Fruit fly (Drosophila melanogaster): ENCODE measurements around the gene Ugt37A1.

The Ugt37A1 gene

dm6 chr2L:20327375-20327774 lies 46.5 kb downstream of the Ugt37A1 start (continued):
- TF ChIP-seq amos (GFP tag; IDR thresholded peaks at IDR 0.05; ENCODE audit: partially characterized antibody) (no peak), CG11247 (GFP tag; IDR thresholded peaks at IDR 0.05) (no peak), NfI (GFP tag; optimal IDR thresholded peaks at IDR 0.05) (no peak), Side (GFP tag; optimal IDR thresholded peaks at IDR 0.05) (no peak), jing (GFP tag; optimal IDR thresholded peaks at IDR 0.05) (no peak), CG3281 (GFP tag; optimal IDR thresholded peaks at IDR 0.05) (no peak), CG4820 (GFP tag; optimal IDR thresholded peaks at IDR 0.05) (no peak), Xbp1 (GFP tag; optimal IDR thresholded peaks at IDR 0.05) (no peak), Ada2b (GFP tag; IDR thresholded peaks at IDR 0.05) (no peak), Oli (tag; optimal IDR thresholded peaks at IDR 0.05) (no peak), CG31441 (GFP tag; IDR thresholded peaks at IDR 0.05) (no peak), CG8359 (GFP tag; optimal IDR thresholded peaks at IDR 0.05; ENCODE audit: borderline replicate concordance) (no peak), oc (tag; optimal IDR thresholded peaks at IDR 0.05) (peak; percentile 37), Hey (tag; optimal IDR thresholded peaks at IDR 0.05) (no peak), CG9437 (GFP tag; optimal IDR thresholded peaks at IDR 0.05) (no peak), CG10565 (GFP tag; optimal IDR thresholded peaks at IDR 0.05) (no peak), HLH3B (GFP tag; IDR thresholded peaks at IDR 0.05) (no peak), exex (tag; optimal IDR thresholded peaks at IDR 0.05) (no peak), CG7271 (tag; optimal IDR thresholded peaks at IDR 0.05) (no peak), fd96Cb (tag; optimal IDR thresholded peaks at IDR 0.05) (no peak), Doc3 (GFP tag; IDR thresholded peaks at IDR 0.05; ENCODE audit: partially characterized antibody) (no peak), dimm (GFP tag; IDR thresholded peaks at IDR 0.05) (no peak), Max (GFP tag; optimal IDR thresholded peaks at IDR 0.05) (no peak), slbo (GFP tag; IDR thresholded peaks at IDR 0.05) (no peak), ttk (GFP tag; IDR thresholded peaks at IDR 0.05) (no peak), Aef1 (GFP tag; IDR thresholded peaks at IDR 0.05) (no peak), Hr3 (GFP tag; optimal IDR thresholded peaks at IDR 0.05) (no peak), Mrtf (GFP tag; IDR thresholded peaks at IDR 0.05) (no peak), CG14965 (GFP tag; optimal IDR thresholded peaks at IDR 0.05; ENCODE audit: borderline replicate concordance) (no peak), pita (GFP tag; optimal IDR thresholded peaks at IDR 0.05) (no peak), CG15011 (GFP tag; optimal IDR thresholded peaks at IDR 0.05) (no peak), Antp (GFP tag; optimal IDR thresholded peaks at IDR 0.05) (no peak), H15 (GFP tag; IDR thresholded peaks at IDR 0.05) (no peak), en (GFP tag; optimal IDR thresholded peaks at IDR 0.05) (no peak), CG4282 (GFP tag; optimal IDR thresholded peaks at IDR 0.05) (no peak), br (optimal IDR thresholded peaks at IDR 0.05) (no peak), CTCF (GFP tag; optimal IDR thresholded peaks at IDR 0.05) (no peak), CG5180 (GFP tag; optimal IDR thresholded peaks at IDR 0.05) (no peak), dati (GFP tag; IDR thresholded peaks at IDR 0.05) (no peak), Vsx1 (GFP tag; optimal IDR thresholded peaks at IDR 0.05) (peak; percentile 21), cg (GFP tag; optimal IDR thresholded peaks at IDR 0.05) (no peak), CHES-1-like (GFP tag; optimal IDR thresholded peaks at IDR 0.05) (no peak), ac (GFP tag; optimal IDR thresholded peaks at IDR 0.05) (peak; percentile 36), CG15073 (GFP tag; optimal IDR thresholded peaks at IDR 0.05) (no peak), Awh (GFP tag; IDR thresholded peaks at IDR 0.05) (no peak), Dip2 (GFP tag; IDR thresholded peaks at IDR 0.05) (no peak), CG2129 (GFP tag; IDR thresholded peaks at IDR 0.05; ENCODE audit: partially characterized antibody) (no peak), YL-1 (GFP tag; optimal IDR thresholded peaks at IDR 0.05) (no peak), unc-4 (GFP tag; IDR thresholded peaks at IDR 0.05; ENCODE audit: partially characterized antibody) (no peak), CG10654 (GFP tag; optimal IDR thresholded peaks at IDR 0.05) (no peak), danr (GFP tag; IDR thresholded peaks at IDR 0.05) (no peak), ash1 (GFP tag; optimal IDR thresholded peaks at IDR 0.05) (no peak), CG18011 (GFP tag; optimal IDR thresholded peaks at IDR 0.05) (no peak)

Measured in whole organism, embryonic.